Fruit fly (Drosophila melanogaster) Kc167 (cell line): Measurements from ENCODE around the gene CG9257.

ENCODE experiments used
- Myc ChIP-seq: fragments of >200 bp; optimal IDR thresholded peaks from 2 replicates; lab custom pipeline; 2017; ENCODE audit warnings: missing external identifiers
- Sin3A ChIP-seq: fragments of >200 bp; optimal IDR thresholded peaks from 2 replicates; lab custom pipeline; 2018; ENCODE audit warnings: missing external identifiers
- insv ChIP-seq: fragments of >200 bp; optimal IDR thresholded peaks from 3 replicates; lab custom pipeline; 2018; ENCODE audit warnings: missing external identifiers
- ttk ChIP-seq: sonication (Bioruptor generic); optimal IDR thresholded peaks from 2 replicates; lab custom pipeline; 2017; ENCODE audit warnings: missing external identifiers

DNA sequence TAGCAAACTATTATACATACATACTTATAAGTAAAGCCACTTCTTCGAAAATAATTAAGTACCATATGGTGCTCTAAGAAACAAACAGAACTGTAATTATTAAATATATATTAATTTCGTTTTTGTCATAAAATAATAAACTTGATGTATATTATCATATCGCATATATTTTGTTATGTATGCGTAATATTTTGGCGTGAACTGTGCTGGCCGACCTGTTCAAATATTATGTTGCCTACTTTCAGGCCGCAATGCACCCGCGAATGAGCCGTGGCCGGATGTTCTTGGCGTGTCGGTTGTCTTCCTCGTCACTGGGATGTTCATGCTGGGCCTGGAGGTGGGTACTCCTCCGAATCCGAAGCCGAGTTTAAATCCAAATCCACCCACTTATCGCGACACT, 24.7 kb upstream of the CG9257 start:
- no peak for TF ChIP-seq insv
- TF ChIP-seq ttk, result no peak
- no peak for TF ChIP-seq Myc (lab: Kevin White, UChicago)
- TF ChIP-seq Sin3A (lab: Kevin White, UChicago), result no peak
